Worm (Caenorhabditis elegans): ENCODE results near the gene hex-2.
A peak's percentile ranks its signal among the peaks of the same experiment; 100 is the strongest.

DNA sequence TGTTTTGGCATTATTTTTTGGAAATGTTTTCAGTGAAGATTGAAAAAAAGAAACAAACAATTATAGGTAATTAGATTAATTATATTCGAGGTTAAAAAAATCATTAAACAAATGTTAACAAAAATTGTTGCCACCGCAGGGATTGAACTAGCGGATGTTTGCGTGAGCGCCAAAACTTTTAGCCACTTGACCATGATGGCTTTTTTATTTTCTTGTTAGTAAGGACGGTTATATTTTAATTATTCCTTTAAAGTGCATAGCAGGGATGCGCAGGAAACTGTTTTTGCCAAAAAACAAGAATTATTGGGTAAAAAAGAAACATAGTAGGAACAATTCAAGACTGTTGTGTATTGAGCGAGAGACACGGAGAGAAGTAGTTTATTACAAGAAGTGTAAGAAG, 13.1 kb downstream of the hex-2 start:
- TF ChIP-seq med-1 (GFP tag; optimal IDR thresholded peaks at IDR 0.05; ENCODE audit: insufficient read depth) (no peak), flt-1 (GFP tag; IDR thresholded peaks at IDR 0.05) (peak; percentile 42; the same call in 1 of the 2 replicates)

Data from whole organism, midembryonic.